Worm (Caenorhabditis elegans) whole organism, mixed stage, embryonic: ENCODE results near the gene T05G5.4.
A peak's percentile ranks its signal among the peaks of the same experiment; 100 is the strongest.

Source experiments
- M03D4.4 ChIP-seq: sonication (generic microtip); optimal IDR thresholded peaks from 2 replicates; lab custom pipeline; 2017; ENCODE audit warnings: mild to moderate bottlenecking, missing genetic modification characterization, missing compliant biosample characterization
- blmp-1 ChIP-seq: fragments of 150-350 bp; optimal IDR thresholded peaks from 2 replicates; lab custom pipeline; 2014; ENCODE audit warnings: missing biosample characterization, missing genetic modification characterization
- ceh-39 ChIP-seq: fragments of 150-350 bp; optimal IDR thresholded peaks from 2 replicates; lab custom pipeline; 2014; ENCODE audit warnings: missing biosample characterization, missing genetic modification characterization
- ceh-43 ChIP-seq: fragments of 200-800 bp; sonication (Bioruptor generic); optimal IDR thresholded peaks from 2 replicates; lab custom pipeline; 2018; ENCODE audit warnings: mild to moderate bottlenecking, missing genetic modification characterization, moderate library complexity, missing compliant biosample characterization
- ceh-83 ChIP-seq: fragments of 200-800 bp; sonication (Bioruptor generic); optimal IDR thresholded peaks from 2 replicates; lab custom pipeline; 2018; ENCODE audit warnings: mild to moderate bottlenecking, missing genetic modification characterization, missing compliant biosample characterization
- ces-1 ChIP-seq: fragments of 150-350 bp; optimal IDR thresholded peaks from 2 replicates; lab custom pipeline; 2014; ENCODE audit warnings: missing biosample characterization, missing genetic modification reagents, missing genetic modification characterization
- cnd-1 ChIP-seq: fragments of 200-800 bp; sonication (Bioruptor generic); optimal IDR thresholded peaks from 2 replicates; lab custom pipeline; 2018; ENCODE audit warnings: mild to moderate bottlenecking, missing genetic modification characterization, missing compliant biosample characterization
- elt-1 ChIP-seq: sonication (generic microtip); optimal IDR thresholded peaks from 2 replicates; lab custom pipeline; 2017; ENCODE audit warnings: missing genetic modification characterization, mild to moderate bottlenecking, missing compliant biosample characterization, antibody characterized with exemption, moderate library complexity, borderline replicate concordance; ENCODE audit not compliant: insufficient read depth
- elt-3 ChIP-seq: fragments of 150-350 bp; optimal IDR thresholded peaks from 2 replicates; lab custom pipeline; 2014; ENCODE audit warnings: missing biosample characterization, missing genetic modification characterization
- flh-1 ChIP-seq: fragments of 200-800 bp; sonication (Bioruptor generic); optimal IDR thresholded peaks from 2 replicates; lab custom pipeline; 2018; ENCODE audit warnings: mild to moderate bottlenecking, missing genetic modification characterization, moderate library complexity, missing compliant biosample characterization
- hlh-1 ChIP-seq: fragments of 150-350 bp; optimal IDR thresholded peaks from 2 replicates; lab custom pipeline; 2014; ENCODE audit warnings: missing biosample characterization, missing genetic modification reagents, missing genetic modification characterization
- lin-13 ChIP-seq: fragments of 150-350 bp; optimal IDR thresholded peaks from 2 replicates; lab custom pipeline; 2014; ENCODE audit warnings: missing biosample characterization, missing genetic modification characterization
- lin-32 ChIP-seq: fragments of 200-800 bp; sonication (Bioruptor generic); optimal IDR thresholded peaks from 2 replicates; lab custom pipeline; 2018; ENCODE audit warnings: mild to moderate bottlenecking, missing genetic modification characterization, missing compliant biosample characterization
- lsy-2 ChIP-seq: fragments of 150-350 bp; optimal IDR thresholded peaks from 2 replicates; lab custom pipeline; 2014; ENCODE audit warnings: missing biosample characterization, missing genetic modification characterization
- mab-5 ChIP-seq: fragments of 150-350 bp; optimal IDR thresholded peaks from 2 replicates; lab custom pipeline; 2014; ENCODE audit warnings: missing biosample characterization, missing genetic modification characterization
- mep-1 ChIP-seq: fragments of 150-350 bp; optimal IDR thresholded peaks from 2 replicates; lab custom pipeline; 2017; ENCODE audit warnings: missing biosample characterization, missing genetic modification reagents, missing genetic modification characterization, inconsistent platforms
- mls-2 ChIP-seq: sonication (generic microtip); optimal IDR thresholded peaks from 2 replicates; lab custom pipeline; 2016; ENCODE audit warnings: mild to moderate bottlenecking, missing genetic modification characterization, moderate library complexity, missing compliant biosample characterization
- nhr-2 ChIP-seq: fragments of 150-350 bp; optimal IDR thresholded peaks from 2 replicates; lab custom pipeline; 2014; ENCODE audit warnings: missing biosample characterization, missing genetic modification characterization
- nhr-237 ChIP-seq: fragments of 150-350 bp; optimal IDR thresholded peaks from 2 replicates; lab custom pipeline; 2014; ENCODE audit warnings: missing biosample characterization, missing genetic modification characterization
- nhr-28 ChIP-seq: fragments of 150-350 bp; optimal IDR thresholded peaks from 2 replicates; lab custom pipeline; 2014; ENCODE audit warnings: missing biosample characterization, missing genetic modification characterization
- nhr-76 ChIP-seq: sonication (generic microtip); optimal IDR thresholded peaks from 2 replicates; lab custom pipeline; 2017; ENCODE audit warnings: missing biosample characterization, missing genetic modification characterization
- pha-4 ChIP-seq: fragments of 150-350 bp; optimal IDR thresholded peaks from 2 replicates; lab custom pipeline; 2018; ENCODE audit warnings: missing biosample characterization, missing genetic modification reagents, missing genetic modification characterization
- sem-2 ChIP-seq: fragments of 200-800 bp; sonication (Bioruptor generic); optimal IDR thresholded peaks from 2 replicates; lab custom pipeline; 2018; ENCODE audit warnings: mild to moderate bottlenecking, missing genetic modification characterization, missing compliant biosample characterization
- sptf-1 ChIP-seq: sonication (generic microtip); optimal IDR thresholded peaks from 2 replicates; lab custom pipeline; 2017; ENCODE audit warnings: mild to moderate bottlenecking, missing genetic modification characterization, moderate library complexity, missing compliant biosample characterization
- tbx-8 ChIP-seq: fragments of 200-800 bp; sonication (Bioruptor generic); optimal IDR thresholded peaks from 2 replicates; lab custom pipeline; 2018; ENCODE audit warnings: mild to moderate bottlenecking, missing genetic modification characterization, moderate library complexity, missing compliant biosample characterization
- unc-120 ChIP-seq: sonication (generic microtip); optimal IDR thresholded peaks from 2 replicates; lab custom pipeline; 2017; ENCODE audit warnings: missing genetic modification characterization, missing compliant biosample characterization; ENCODE audit not compliant: poor library complexity, severe bottlenecking
- unc-62 ChIP-seq: fragments of 150-350 bp; optimal IDR thresholded peaks from 2 replicates; lab custom pipeline; 2014; ENCODE audit warnings: missing biosample characterization, missing genetic modification reagents, missing genetic modification characterization

T05G5.4 gene

DNA sequence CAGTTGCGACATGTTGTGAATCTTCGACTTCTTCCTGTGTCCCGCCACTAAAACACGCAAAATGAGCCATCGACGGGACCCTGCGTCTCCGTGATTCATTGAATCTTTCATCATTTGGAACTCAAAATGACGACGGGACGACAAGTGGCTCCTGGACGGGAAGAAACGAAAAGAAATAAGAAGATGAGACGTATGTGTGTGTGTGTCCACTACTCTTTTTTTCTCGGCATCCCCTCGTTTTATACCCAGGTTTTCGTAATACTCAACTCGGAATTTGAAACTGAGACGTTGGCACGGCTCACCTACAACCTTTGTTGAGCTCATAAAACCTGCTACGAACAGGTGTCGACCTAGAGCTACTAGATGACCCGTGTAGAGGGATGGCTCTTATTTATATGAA, 4.2 kb upstream of the T05G5.4 start:
- TF ChIP-seq unc-62 (GFP tag; lab: Kevin White, UChicago) (peak; percentile 68), nhr-28 (tag; lab: Kevin White, UChicago) (no peak), ceh-43 (GFP tag; lab: Kevin White, UChicago) (no peak), hlh-1 (peak; percentile 51), lin-13 (tag; lab: Kevin White, UChicago) (no peak), unc-120 (tag; lab: Kevin White, UChicago) (peak; percentile 67)
- TF ChIP-seq, all 35 proteins: peak for 3

ce11 chrIII:9745333-9745897, 3.3 kb upstream of the T05G5.4 start:
- TF ChIP-seq M03D4.4 (no peak), flh-1 (no peak), unc-62 (GFP tag; lab: Kevin White, UChicago) (peak; percentile 20)

DNA sequence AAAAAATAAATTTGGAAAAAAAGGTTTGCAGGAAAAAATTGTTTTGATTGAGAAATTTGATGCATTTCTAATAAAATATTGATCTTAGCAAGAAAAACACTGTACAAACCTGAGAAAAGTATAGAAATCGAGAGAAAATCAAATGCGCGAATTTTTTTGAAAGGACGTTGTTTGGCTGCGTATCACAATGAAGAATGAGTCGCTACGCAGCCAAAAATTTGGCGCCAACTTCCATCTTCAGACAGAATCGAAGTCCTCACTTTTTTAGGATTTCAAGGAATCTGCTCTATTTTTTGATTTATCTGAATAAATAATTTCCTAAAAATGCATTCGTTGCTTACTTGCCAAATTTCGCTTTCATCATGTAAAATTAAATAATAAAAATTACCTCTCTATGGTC, 2.1 kb upstream of the T05G5.4 start:
- TF ChIP-seq elt-1 (tag; lab: Kevin White, UChicago) (no peak), blmp-1 (tag; lab: Kevin White, UChicago) (no peak), nhr-28 (tag; lab: Kevin White, UChicago) (no peak), mep-1 (tag; lab: Kevin White, UChicago) (no peak), lin-32 (GFP tag; lab: Kevin White, UChicago) (no peak), mab-5 (no peak), pha-4 (tag; lab: Kevin White, UChicago) (no peak), ceh-43 (GFP tag; lab: Kevin White, UChicago) (no peak), unc-120 (tag; lab: Kevin White, UChicago) (no peak), sem-2 (GFP tag; lab: Kevin White, UChicago) (no peak), elt-3 (tag; lab: Kevin White, UChicago) (no peak), unc-62 (GFP tag; lab: Kevin White, UChicago) (no peak), nhr-237 (no peak), nhr-2 (tag; lab: Kevin White, UChicago) (no peak)

DNA sequence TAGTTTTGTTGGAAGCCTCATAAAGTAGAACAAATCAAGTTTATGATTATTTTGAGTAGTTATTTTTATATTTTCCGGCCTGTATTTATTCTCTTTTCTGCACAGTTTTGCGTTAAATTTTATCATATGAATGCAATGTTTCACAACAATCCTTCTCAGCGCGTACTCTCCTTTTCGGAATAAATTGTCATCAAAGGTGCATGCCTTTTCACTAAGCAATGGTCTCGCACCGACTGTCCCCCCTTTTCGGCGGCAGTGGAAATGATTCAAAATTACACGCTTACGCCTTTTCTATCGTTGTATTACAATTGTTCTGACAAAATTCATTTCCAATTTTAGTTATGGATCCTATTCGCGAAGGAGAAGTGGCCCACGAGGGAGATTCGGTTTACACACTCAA, 1.6 kb upstream of the T05G5.4 start, which contains the start of the genes iff-1 and cdk-1:
Gene iff-1, minus strand, starts transcription at position 61 of the 400 bp plus-strand sequence.
Gene cdk-1, plus strand, starts transcription at position 340 of the 400 bp plus-strand sequence.
- TF ChIP-seq mep-1 (tag; lab: Kevin White, UChicago) (peak; percentile 63), unc-120 (tag; lab: Kevin White, UChicago) (peak; percentile 49), lsy-2 (tag; lab: Kevin White, UChicago) (peak; percentile 37), elt-3 (tag; lab: Kevin White, UChicago) (no peak), nhr-237 (peak; percentile 21), lin-13 (tag; lab: Kevin White, UChicago) (no peak), elt-1 (tag; lab: Kevin White, UChicago) (no peak), ces-1 (GFP tag; lab: Kevin White, UChicago) (peak; percentile 41), pha-4 (tag; lab: Kevin White, UChicago) (peak; percentile 15)

- TF ChIP-seq lsy-2 (tag; lab: Kevin White, UChicago), result no peak
- no peak for TF ChIP-seq lin-13 (tag; lab: Kevin White, UChicago)
- no peak for TF ChIP-seq tbx-8 (GFP tag; lab: Kevin White, UChicago)
- no peak for TF ChIP-seq ces-1 (GFP tag; lab: Kevin White, UChicago)
- no peak for TF ChIP-seq unc-120 (tag; lab: Kevin White, UChicago)
- TF ChIP-seq nhr-76 (tag; lab: Kevin White, UChicago), result no peak
- no peak for TF ChIP-seq cnd-1 (tag; lab: Kevin White, UChicago)
Measured at ce11 chrIII:9751074-9751473, 2.3 kb downstream of the T05G5.4 start, which contains the start of gene T05G5.5. Gene T05G5.5, minus strand, starts transcription at chrIII:9751432.

DNA sequence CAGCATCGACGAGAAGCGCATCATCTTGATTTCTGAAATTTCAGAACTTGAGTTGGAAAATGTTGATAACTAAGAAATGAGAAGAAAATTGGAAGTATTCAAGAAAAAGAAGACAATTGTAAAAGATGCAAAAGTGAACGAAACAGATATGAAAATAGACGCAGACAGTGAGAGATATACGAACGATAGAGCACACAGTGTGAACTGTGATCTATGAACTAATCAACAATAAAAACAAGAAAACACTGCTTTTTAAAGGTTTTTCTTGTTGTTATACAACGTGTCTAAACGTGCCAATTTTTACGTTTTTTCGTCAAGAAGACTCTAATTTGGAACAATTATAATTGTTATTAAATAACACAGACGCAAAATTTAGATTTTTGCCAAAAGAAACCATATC, 4.1 kb downstream of the T05G5.4 start, which contains the start of gene ech-6:
Gene ech-6, minus strand, starts transcription at position 32 of the 400 bp plus-strand sequence.
- TF ChIP-seq sptf-1 (no peak), pha-4 (tag; lab: Kevin White, UChicago) (no peak)

DNA sequence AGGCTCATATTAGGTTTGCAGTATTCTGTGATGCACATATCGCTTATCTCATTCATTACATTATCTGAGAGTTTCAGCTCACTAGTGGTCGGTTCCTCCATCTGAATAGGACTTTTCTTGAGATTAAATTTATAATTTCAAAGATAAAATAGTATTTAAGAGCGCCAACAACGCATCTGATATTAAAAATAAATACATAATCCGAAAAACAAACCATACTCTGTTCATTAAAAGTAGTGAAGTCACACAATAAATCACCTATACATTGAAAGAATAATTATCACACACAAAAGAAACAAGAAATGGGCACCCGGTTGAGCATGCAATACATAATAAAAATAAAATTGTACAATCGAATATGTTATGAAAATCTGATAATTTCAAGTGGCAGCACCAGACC, 8.7 kb downstream of the T05G5.4 start, which contains the start of gene vps-53:
Gene vps-53, minus strand, starts transcription at position 101 of the 400 bp plus-strand sequence.
- TF ChIP-seq mep-1 (tag; lab: Kevin White, UChicago) (no peak), ceh-83 (GFP tag; lab: Kevin White, UChicago) (no peak), ceh-39 (tag; lab: Kevin White, UChicago) (no peak), nhr-28 (tag; lab: Kevin White, UChicago) (no peak), mls-2 (tag; lab: Kevin White, UChicago) (no peak)
